Worm (Caenorhabditis elegans) whole organism, L4 larva: ENCODE measurements around the gene nhr-21.
"Not testable (repeated sequence)": the region's sequence is repeated elsewhere in the genome, so short reads cannot be mapped to it uniquely, and the experiment has no call there.

Source experiments
- D1046.2 ChIP-seq: fragments of 200-800 bp; sonication (Bioruptor generic); IDR thresholded peaks from 2 replicates; pipeline ENCODE4 v1.3.6; 2022; ENCODE audit warnings: missing genetic modification characterization, missing compliant biosample characterization
- F26F4.8 ChIP-seq: fragments of 200-800 bp; sonication (Bioruptor generic); conservative IDR thresholded peaks from 2 replicates; pipeline ENCODE4 v1.3.6; 2022; ENCODE audit warnings: missing genetic modification characterization, missing compliant biosample characterization
- R02D3.7 ChIP-seq: fragments of 150-350 bp; sonication (generic microtip); optimal IDR thresholded peaks from 3 replicates; lab custom pipeline; 2014; ENCODE audit warnings: missing biosample characterization, missing genetic modification characterization
- T26A8.4 ChIP-seq: fragments of 200-800 bp; sonication (Bioruptor generic); IDR thresholded peaks from 2 replicates; pipeline ENCODE4 v1.3.6; 2022; ENCODE audit warnings: missing genetic modification characterization, missing compliant biosample characterization
- Y105C5A.15 ChIP-seq: fragments of 200-800 bp; sonication (Bioruptor generic); IDR thresholded peaks from 2 replicates; pipeline ENCODE4 v1.3.6; 2022; ENCODE audit warnings: missing genetic modification characterization, missing compliant biosample characterization
- Y48G9A.11 ChIP-seq: fragments of 200-800 bp; sonication (Bioruptor generic); IDR thresholded peaks from 2 replicates; pipeline ENCODE4 v1.3.6; 2022; ENCODE audit warnings: missing genetic modification reagents, missing genetic modification characterization, missing compliant biosample characterization
- Y5F2A.4 ChIP-seq: fragments of 200-800 bp; sonication (Bioruptor generic); optimal IDR thresholded peaks from 2 replicates; lab custom pipeline; 2018; ENCODE audit warnings: mild to moderate bottlenecking, missing genetic modification characterization, missing compliant biosample characterization
- ZK337.2 ChIP-seq: fragments of 200-800 bp; sonication (Bioruptor generic); IDR thresholded peaks from 2 replicates; pipeline ENCODE4 v1.3.6; 2022; ENCODE audit warnings: missing genetic modification reagents, missing genetic modification characterization, missing compliant biosample characterization
- aha-1 ChIP-seq: fragments of 150-350 bp; peaks from one replicate; lab custom pipeline; 2014; ENCODE audit warnings: missing biosample characterization, missing genetic modification characterization
- ama-1 ChIP-seq: fragments of 150-350 bp; optimal IDR thresholded peaks from 2 replicates; lab custom pipeline; 2014; ENCODE audit warnings: inconsistent platforms, mixed read lengths
- arid-1 ChIP-seq: fragments of 200-800 bp; sonication (Bioruptor generic); conservative IDR thresholded peaks from 2 replicates; pipeline ENCODE4 v1.3.6; 2022; ENCODE audit warnings: missing genetic modification reagents, missing genetic modification characterization, missing compliant biosample characterization
- ceh-32 ChIP-seq: sonication (generic microtip); optimal IDR thresholded peaks from 2 replicates; lab custom pipeline; 2016; ENCODE audit warnings: mild to moderate bottlenecking, missing genetic modification characterization, missing compliant biosample characterization; ENCODE audit not compliant: poor library complexity
- ceh-82 ChIP-seq: sonication (generic microtip); optimal IDR thresholded peaks from 2 replicates; lab custom pipeline; 2017; ENCODE audit warnings: missing biosample characterization, missing genetic modification characterization
- daf-8 ChIP-seq: fragments of 200-800 bp; sonication (Bioruptor generic); IDR thresholded peaks from 2 replicates; pipeline ENCODE4 v1.3.6; 2022; ENCODE audit warnings: missing genetic modification characterization, missing compliant biosample characterization
- dve-1 ChIP-seq: sonication (generic microtip); optimal IDR thresholded peaks from 2 replicates; lab custom pipeline; 2017; ENCODE audit warnings: antibody characterized with exemption, mild to moderate bottlenecking, missing genetic modification characterization, missing compliant biosample characterization; ENCODE audit not compliant: insufficient read depth
- egl-27 ChIP-seq: sonication (generic microtip); optimal IDR thresholded peaks from 3 replicates; lab custom pipeline; 2017; ENCODE audit warnings: missing biosample characterization, missing genetic modification reagents, missing genetic modification characterization
- egl-43 ChIP-seq: fragments of 200-800 bp; sonication (Bioruptor generic); IDR thresholded peaks from 2 replicates; pipeline ENCODE4 v1.3.6; 2022; ENCODE audit warnings: missing genetic modification reagents, missing genetic modification characterization, missing compliant biosample characterization
- fos-1 ChIP-seq: fragments of 150-350 bp; optimal IDR thresholded peaks from 2 replicates; lab custom pipeline; 2014; ENCODE audit warnings: missing biosample characterization, missing genetic modification characterization
- gei-8 ChIP-seq: fragments of 200-800 bp; sonication (Bioruptor generic); optimal IDR thresholded peaks from 2 replicates; lab custom pipeline; 2018; ENCODE audit warnings: mild to moderate bottlenecking, missing genetic modification characterization, missing compliant biosample characterization
- hlh-30 ChIP-seq: sonication (generic microtip); optimal IDR thresholded peaks from 2 replicates; lab custom pipeline; 2017; ENCODE audit warnings: antibody characterized with exemption, mild to moderate bottlenecking, missing genetic modification characterization, missing compliant biosample characterization; ENCODE audit not compliant: insufficient read depth
- hmg-1.1 ChIP-seq: fragments of 200-800 bp; sonication (Bioruptor generic); IDR thresholded peaks from 2 replicates; pipeline ENCODE4 v1.3.6; 2022; ENCODE audit warnings: missing genetic modification reagents, missing genetic modification characterization, missing compliant biosample characterization
- lim-7 ChIP-seq: fragments of 200-800 bp; sonication (Bioruptor generic); IDR thresholded peaks from 2 replicates; pipeline ENCODE4 v1.3.6; 2022; ENCODE audit warnings: missing genetic modification characterization, missing compliant biosample characterization
- lin-38 ChIP-seq: fragments of 200-800 bp; sonication (Bioruptor generic); IDR thresholded peaks from 2 replicates; pipeline ENCODE4 v1.3.6; 2022; ENCODE audit warnings: missing genetic modification reagents, missing genetic modification characterization, missing compliant biosample characterization
- lsy-2 ChIP-seq, 2 experiments: fragments of 150-350 bp in 1 of 2; sonication (generic microtip) in 1 of 2; optimal IDR thresholded peaks; 2 replicates each; lab custom pipeline; 2014 to 2017; ENCODE audit warnings: missing biosample characterization in 2 of 2, missing genetic modification characterization in 2 of 2
- madf-9 ChIP-seq: fragments of 200-800 bp; sonication (Bioruptor generic); conservative IDR thresholded peaks from 2 replicates; pipeline ENCODE4 v1.3.6; 2022; ENCODE audit warnings: missing genetic modification reagents, missing genetic modification characterization, missing compliant biosample characterization
- mep-1 ChIP-seq: fragments of 150-350 bp; sonication (generic microtip); optimal IDR thresholded peaks from 3 replicates; lab custom pipeline; 2014; ENCODE audit warnings: missing biosample characterization, missing genetic modification characterization
- mes-2 ChIP-seq: sonication (generic microtip); optimal IDR thresholded peaks from 2 replicates; lab custom pipeline; 2016; ENCODE audit warnings: missing genotype, mild to moderate bottlenecking, missing genetic modification characterization, missing compliant biosample characterization; ENCODE audit not compliant: poor library complexity, severe bottlenecking
- nhr-102 ChIP-seq: sonication (generic microtip); optimal IDR thresholded peaks from 2 replicates; lab custom pipeline; 2016; ENCODE audit warnings: mild to moderate bottlenecking, missing genetic modification characterization, moderate library complexity, missing compliant biosample characterization
- nhr-11 ChIP-seq: fragments of 150-350 bp; optimal IDR thresholded peaks from 2 replicates; lab custom pipeline; 2014; ENCODE audit warnings: missing biosample characterization, missing genetic modification characterization
- nhr-42 ChIP-seq: fragments of 200-800 bp; sonication (Bioruptor generic); IDR thresholded peaks from 2 replicates; pipeline ENCODE4 v1.3.6; 2022; ENCODE audit warnings: missing genetic modification characterization, missing compliant biosample characterization
- nhr-48 ChIP-seq: sonication (generic microtip); optimal IDR thresholded peaks from 2 replicates; lab custom pipeline; 2016; ENCODE audit warnings: mild to moderate bottlenecking, missing genetic modification characterization, missing compliant biosample characterization
- nhr-6 ChIP-seq: fragments of 150-350 bp; optimal IDR thresholded peaks from 2 replicates; lab custom pipeline; 2014; ENCODE audit warnings: missing biosample characterization, missing genetic modification characterization
- php-3 ChIP-seq: fragments of 200-800 bp; sonication (Bioruptor generic); IDR thresholded peaks from 2 replicates; pipeline ENCODE4 v1.3.6; 2022; ENCODE audit warnings: missing genetic modification reagents, missing genetic modification characterization, missing compliant biosample characterization
- pqm-1 ChIP-seq: sonication (generic microtip); optimal IDR thresholded peaks from 2 replicates; lab custom pipeline; 2017; ENCODE audit warnings: missing biosample characterization, missing genetic modification characterization
- rbr-2 ChIP-seq: sonication (generic microtip); optimal IDR thresholded peaks from 2 replicates; lab custom pipeline; 2016; ENCODE audit warnings: missing genotype, missing genetic modification characterization, missing compliant biosample characterization
- sdz-12 ChIP-seq: fragments of 200-800 bp; sonication (Bioruptor generic); optimal IDR thresholded peaks from 2 replicates; lab custom pipeline; 2018; ENCODE audit warnings: mild to moderate bottlenecking, missing genetic modification characterization, missing compliant biosample characterization
- snpc-1.2 ChIP-seq: fragments of 200-800 bp; sonication (Bioruptor generic); IDR thresholded peaks from 2 replicates; pipeline ENCODE4 v1.3.6; 2022; ENCODE audit warnings: missing genetic modification reagents, missing genetic modification characterization, missing compliant biosample characterization
- spr-3 ChIP-seq: fragments of 200-800 bp; sonication (Bioruptor generic); optimal IDR thresholded peaks from 2 replicates; lab custom pipeline; 2018; ENCODE audit warnings: mild to moderate bottlenecking, missing genetic modification characterization, missing compliant biosample characterization
- unc-130 ChIP-seq: sonication (generic microtip); optimal IDR thresholded peaks from 2 replicates; lab custom pipeline; 2016; ENCODE audit warnings: missing genetic modification reagents, missing genetic modification characterization, missing compliant biosample characterization
- unc-62 ChIP-seq, 3 experiments: fragments of 150-350 bp in 1 of 3; sonication (generic microtip); optimal IDR thresholded peaks in 2 of 3; peaks in 1 of 3; 1 replicate in 1 of 3; 2 replicates in 2 of 3; lab custom pipeline; 2014 to 2017; ENCODE audit warnings: missing biosample characterization in 3 of 3, missing genetic modification characterization in 3 of 3, missing genetic modification reagents in 3 of 3, missing genotype in 1 of 3
- vab-7 ChIP-seq: fragments of 200-800 bp; sonication (Bioruptor generic); IDR thresholded peaks from 2 replicates; pipeline ENCODE4 v1.3.6; 2022; ENCODE audit warnings: missing genetic modification reagents, missing genetic modification characterization, missing compliant biosample characterization
- zfp-3 ChIP-seq: fragments of 200-800 bp; sonication (Bioruptor generic); conservative IDR thresholded peaks from 2 replicates; pipeline ENCODE4 v1.3.6; 2022; ENCODE audit warnings: missing genetic modification reagents, missing genetic modification characterization, missing compliant biosample characterization
- ztf-11 ChIP-seq: fragments of 150-350 bp; optimal IDR thresholded peaks from 2 replicates; lab custom pipeline; 2014; ENCODE audit warnings: missing biosample characterization, missing genetic modification characterization

Gene nhr-21

DNA sequence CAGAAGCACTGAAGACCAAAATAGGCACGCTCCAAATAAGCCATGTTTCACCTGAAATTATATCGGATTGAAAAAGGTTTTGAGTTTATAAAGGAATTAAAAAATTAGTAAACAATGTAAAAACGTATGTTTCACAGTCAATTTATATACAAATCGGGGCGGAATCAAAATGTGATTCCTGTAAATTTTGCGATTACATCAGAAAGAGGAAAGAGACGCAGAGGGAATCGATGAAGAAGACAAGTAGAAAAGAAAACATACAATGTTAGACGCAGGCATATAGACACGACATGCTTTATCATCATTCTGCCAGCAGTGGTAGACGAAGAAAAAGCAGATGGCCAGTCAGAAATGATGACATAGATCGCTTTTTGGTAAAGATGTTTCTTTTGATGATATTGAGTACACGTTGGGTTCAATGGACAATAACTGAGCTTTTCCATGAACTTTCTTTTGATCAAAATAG is 25.0 kb downstream of the nhr-21 start, which contains the start of gene msra-1 (continued):
- TF ChIP-seq nhr-11 (tag; lab: Kevin White, UChicago), result peak; percentile 26
- TF ChIP-seq hlh-30, result peak; percentile 56
- TF ChIP-seq unc-62 (GFP tag; optimal IDR thresholded peaks at IDR 0.05 in 1 of 2; lab: Kevin White, UChicago), result peak in 1 of 2 experiments; percentile 35
- no peak for TF ChIP-seq unc-62 (tag; optimal IDR thresholded peaks at IDR 0.05; lab: Kevin White, UChicago)
- TF ChIP-seq daf-8 (GFP tag; lab: Robert Waterston, UW), result no peak
- no peak for TF ChIP-seq zfp-3
- no peak for TF ChIP-seq ceh-82

DNA sequence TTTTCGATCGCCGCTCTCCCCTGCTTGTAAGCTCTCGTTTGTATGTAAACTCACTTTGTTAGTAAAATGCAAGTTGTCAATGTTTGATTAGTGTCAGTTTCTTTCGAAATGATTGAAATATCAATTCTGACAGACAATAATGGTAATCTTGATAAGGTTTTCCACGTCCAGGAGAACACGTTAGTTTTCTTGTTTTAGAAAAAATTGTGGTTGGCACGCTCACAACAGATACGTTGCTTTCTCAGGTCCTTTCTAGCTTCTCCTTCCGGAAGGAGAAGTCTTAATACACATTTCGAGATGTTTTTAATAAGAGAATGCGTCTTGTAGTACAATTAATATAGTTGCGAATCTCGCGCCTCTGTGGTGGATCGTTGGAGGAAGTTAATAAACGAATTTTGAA is 29.7 kb downstream of the nhr-21 start, which contains the start of gene F43E2.6:
Gene F43E2.6 (minus strand): TSS at position 101 of the 400 bp plus-strand sequence.
- TF ChIP-seq rbr-2 (no peak), vab-7 (GFP tag; lab: Robert Waterston, UW) (no peak), ztf-11 (tag; lab: Kevin White, UChicago) (no peak), ceh-82 (no peak), zfp-3 (no peak), php-3 (GFP tag; lab: Robert Waterston, UW) (no peak), mep-1 (tag; lab: Kevin White, UChicago) (no peak), Y5F2A.4 (no peak), lin-38 (GFP tag; lab: Robert Waterston, UW) (no peak), Y105C5A.15 (no peak), sdz-12 (GFP tag; lab: Kevin White, UChicago) (no peak), T26A8.4 (GFP tag; lab: Robert Waterston, UW) (no peak), hmg-1.1 (GFP tag; lab: Robert Waterston, UW) (no peak), lim-7 (GFP tag; lab: Robert Waterston, UW) (no peak), nhr-102 (tag; lab: Kevin White, UChicago) (no peak), madf-9 (GFP tag; lab: Robert Waterston, UW) (no peak), ama-1 (lab: Kevin White, UChicago) (no peak)

ce11 chrII:7370195-7370594 is 31.2 kb downstream of the nhr-21 start, which contains the start of gene F43E2.11:
Gene F43E2.11 (minus strand): TSS chrII:7370295.
- TF ChIP-seq hlh-30; pqm-1 (tag; lab: Kevin White, UChicago); fos-1: not testable (repeated sequence)

ce11 chrII:7372371-7372770 is 33.3 kb downstream of the nhr-21 start:
- TF ChIP-seq arid-1 (GFP tag; lab: Robert Waterston, UW) (peak; percentile 29; the same call in 1 of the 2 replicates), lin-38 (GFP tag; lab: Robert Waterston, UW) (peak; percentile 46), Y48G9A.11 (GFP tag; lab: Robert Waterston, UW) (0 out of 2 replicates have a peak, but pooled peaks have one; percentile 22), F26F4.8 (GFP tag; lab: Robert Waterston, UW) (0 out of 2 replicates have a peak, but pooled peaks have one; percentile 27)

DNA sequence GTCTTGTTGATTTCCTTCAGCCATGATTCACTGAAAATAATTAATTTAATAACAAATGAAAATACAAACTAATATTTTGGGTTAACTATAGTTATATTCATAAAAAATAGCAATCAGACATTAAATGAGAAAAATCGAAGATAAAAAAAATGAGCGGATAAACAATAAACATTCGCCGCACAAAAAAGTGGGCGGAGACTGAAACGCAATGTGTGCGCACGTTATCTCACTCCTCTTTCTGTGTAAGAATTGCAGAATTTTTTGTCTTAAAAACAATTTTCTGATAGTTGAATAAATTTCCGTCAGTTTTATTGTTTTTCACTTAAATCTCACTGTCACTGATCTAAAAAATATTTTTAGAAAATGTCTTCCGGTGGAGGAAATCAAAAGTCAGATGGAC is 35.1 kb downstream of the nhr-21 start, which contains the start of the genes mtch-1 and rpb-4:
Gene mtch-1 (minus strand): TSS at position 24 of the 400 bp plus-strand sequence.
Gene rpb-4 (plus strand): TSS at position 353 of the 400 bp plus-strand sequence.
- no peak for TF ChIP-seq lim-7 (GFP tag; lab: Robert Waterston, UW)
- peak; percentile 81 for TF ChIP-seq aha-1 (tag; lab: Kevin White, UChicago)
- no peak for TF ChIP-seq sdz-12 (GFP tag; lab: Kevin White, UChicago)
- TF ChIP-seq mes-2, result peak; percentile 75
- peak; percentile 50 for TF ChIP-seq dve-1 (tag; lab: Kevin White, UChicago)
- TF ChIP-seq egl-27, result no peak
- no peak for TF ChIP-seq nhr-42 (GFP tag; lab: Robert Waterston, UW)
- TF ChIP-seq snpc-1.2 (GFP tag; lab: Robert Waterston, UW), result no peak
- no peak for TF ChIP-seq ceh-32 (tag; lab: Kevin White, UChicago)
- TF ChIP-seq mep-1 (tag; lab: Kevin White, UChicago), result peak; percentile 66
- TF ChIP-seq spr-3 (GFP tag; lab: Kevin White, UChicago), result no peak
- TF ChIP-seq nhr-6 (tag; lab: Kevin White, UChicago), result peak; percentile 85
- no peak for TF ChIP-seq R02D3.7
- TF ChIP-seq unc-130 (GFP tag; lab: Kevin White, UChicago), result peak; percentile 18
- TF ChIP-seq ZK337.2 (GFP tag; lab: Robert Waterston, UW), result no peak
- no peak for TF ChIP-seq nhr-48 (tag; lab: Kevin White, UChicago)
- peak in 1 of 2 experiments; percentile 62 for TF ChIP-seq lsy-2 (tag; optimal IDR thresholded peaks at IDR 0.05; lab: Kevin White, UChicago)
- peak; percentile 13 for TF ChIP-seq rbr-2
- no peak for TF ChIP-seq egl-43
- no peak for TF ChIP-seq D1046.2 (GFP tag; lab: Robert Waterston, UW)
- TF ChIP-seq gei-8 (GFP tag; lab: Kevin White, UChicago), result no peak
